Worm (Caenorhabditis elegans): ENCODE data around the gene T22F7.4.
A peak's percentile ranks its signal among the peaks of the same experiment; 100 is the strongest.

T22F7.4 gene

ce11 chrIII:502583-502982 is 24.1 kb downstream of the T22F7.4 start:
- TF ChIP-seq pqm-1 (tag; optimal IDR thresholded peaks at IDR 0.05) = no peak
- peak; percentile 87 for TF ChIP-seq nhr-47 (tag; optimal IDR thresholded peaks at IDR 0.05)
- TF ChIP-seq nhr-12 (tag; optimal IDR thresholded peaks at IDR 0.05) = no peak
- TF ChIP-seq zag-1 (tag; optimal IDR thresholded peaks at IDR 0.05) = no peak
- peak; percentile 17 for TF ChIP-seq mef-2 (tag; optimal IDR thresholded peaks at IDR 0.05)
- peak; percentile 39 for TF ChIP-seq fkh-10 (GFP tag; optimal IDR thresholded peaks at IDR 0.05)
- no peak for TF ChIP-seq hlh-4 (tag; optimal IDR thresholded peaks at IDR 0.05)
- no peak for TF ChIP-seq ceh-63 (GFP tag; optimal IDR thresholded peaks at IDR 0.05)
- TF ChIP-seq lin-35 (GFP tag; optimal IDR thresholded peaks at IDR 0.05) = peak; percentile 74 to 83
- TF ChIP-seq tbx-2 (tag; optimal IDR thresholded peaks at IDR 0.05) = peak; percentile 71
- TF ChIP-seq ets-5 (GFP tag; IDR thresholded peaks at IDR 0.05) = no peak
- peak; percentile 47 to 61 for TF ChIP-seq efl-1 (optimal IDR thresholded peaks at IDR 0.05)
- TF ChIP-seq efl-1 (GFP tag; optimal IDR thresholded peaks at IDR 0.05 in 1 of 2) = peak; percentile 60 to 95
- TF ChIP-seq lin-14 (GFP tag; optimal IDR thresholded peaks at IDR 0.05) = no peak
- TF ChIP-seq ztf-11 (tag; optimal IDR thresholded peaks at IDR 0.05) = peak in 1 of 2 experiments; percentile 60
- TF ChIP-seq nhr-71 (tag; optimal IDR thresholded peaks at IDR 0.05) = peak; percentile 80
- peak in 2 of 6 experiments; percentile 23 to 65 for TF ChIP-seq elt-3 (tag; optimal IDR thresholded peaks at IDR 0.05)
- TF ChIP-seq unc-30 (tag; optimal IDR thresholded peaks at IDR 0.05) = no peak
- TF ChIP-seq snu-23 (GFP tag; optimal IDR thresholded peaks at IDR 0.05) = peak; percentile 88
- TF ChIP-seq Y116A8C.19 (tag; optimal IDR thresholded peaks at IDR 0.05; ENCODE audit: borderline replicate concordance) = no peak
- TF ChIP-seq alr-1 (tag; optimal IDR thresholded peaks at IDR 0.05; ENCODE audit: borderline replicate concordance) = no peak
- TF ChIP-seq snpc-4 (tag; optimal IDR thresholded peaks at IDR 0.05) = peak; percentile 8
- no peak for TF ChIP-seq unc-62 (GFP tag; optimal IDR thresholded peaks at IDR 0.05)
- peak; percentile 1 to 81 (median 13) for TF ChIP-seq ceh-82 (tag; optimal IDR thresholded peaks at IDR 0.05)
- 0 out of 2 replicates have a peak, but pooled peaks have one; percentile 9 for TF ChIP-seq mab-9 (GFP tag; IDR thresholded peaks at IDR 0.05)
- TF ChIP-seq hpl-2 (GFP tag; optimal IDR thresholded peaks at IDR 0.05) = peak; percentile 3
- peak; percentile 53 for TF ChIP-seq lin-13 (GFP tag; optimal IDR thresholded peaks at IDR 0.05)
- peak; percentile 54 for TF ChIP-seq sox-4 (tag; optimal IDR thresholded peaks at IDR 0.05)
- peak; percentile 45 for TF ChIP-seq unc-86 (tag; optimal IDR thresholded peaks at IDR 0.05)
- TF ChIP-seq nhr-237 (tag; optimal IDR thresholded peaks at IDR 0.05) = no peak
- TF ChIP-seq ceh-88 (GFP tag; IDR thresholded peaks at IDR 0.05) = peak; percentile 56
- no peak for TF ChIP-seq C04F5.9 (tag; optimal IDR thresholded peaks at IDR 0.05)
- TF ChIP-seq lsy-2 (tag; optimal IDR thresholded peaks at IDR 0.05) = peak; percentile 73 to 87
- TF ChIP-seq nhr-76 (tag; optimal IDR thresholded peaks at IDR 0.05) = no peak
- TF ChIP-seq vab-15 (tag; optimal IDR thresholded peaks at IDR 0.05) = no peak
- TF ChIP-seq sup-37 (GFP tag; optimal IDR thresholded peaks at IDR 0.05) = peak; percentile 22
- TF ChIP-seq hlh-17 (GFP tag; optimal IDR thresholded peaks at IDR 0.05; ENCODE audit: borderline replicate concordance) = no peak
- peak; percentile 32 to 60 (median 57) for TF ChIP-seq dpl-1 (GFP tag; optimal IDR thresholded peaks at IDR 0.05)
- TF ChIP-seq lin-39 (tag; optimal IDR thresholded peaks at IDR 0.05) = no peak
- peak; percentile 75 for TF ChIP-seq rnt-1 (tag; optimal IDR thresholded peaks at IDR 0.05)
- TF ChIP-seq lir-3 (tag; optimal IDR thresholded peaks at IDR 0.05; ENCODE audit: poor library complexity) = no peak
- peak; percentile 61 for TF ChIP-seq pax-3 (tag; optimal IDR thresholded peaks at IDR 0.05)
- peak in 1 of 2 experiments; percentile 73 for TF ChIP-seq mdl-1 (tag; optimal IDR thresholded peaks at IDR 0.05)
- TF ChIP-seq nhr-11 (tag; optimal IDR thresholded peaks at IDR 0.05) = no peak
- peak; percentile 68 for TF ChIP-seq nhr-85 (tag)
- no peak for TF ChIP-seq nhr-84 (tag; optimal IDR thresholded peaks at IDR 0.05)
- TF ChIP-seq fkh-4 (tag; optimal IDR thresholded peaks at IDR 0.05; ENCODE audit: borderline replicate concordance) = peak; percentile 21
- TF ChIP-seq tlp-1 (tag; optimal IDR thresholded peaks at IDR 0.05) = no peak
- TF ChIP-seq C34B4.2 (tag; optimal IDR thresholded peaks at IDR 0.05) = no peak
- peak; percentile 66 for TF ChIP-seq irx-1 (tag; optimal IDR thresholded peaks at IDR 0.05)
- peak; percentile 79 for TF ChIP-seq swsn-7 (tag; optimal IDR thresholded peaks at IDR 0.05)
- TF ChIP-seq F16B12.6 (tag; optimal IDR thresholded peaks at IDR 0.05) = no peak
- no peak for TF ChIP-seq ama-1 (optimal IDR thresholded peaks at IDR 0.05)
- no peak for TF ChIP-seq sptf-1 (tag; optimal IDR thresholded peaks at IDR 0.05)
